Worm (Caenorhabditis elegans) whole organism, young adult: ENCODE data around the gene let-19.

Experiments used
- C06A6.2 ChIP-seq: fragments of 200-800 bp; sonication (Bioruptor generic); conservative IDR thresholded peaks from 2 replicates; pipeline ENCODE4 v1.3.6; 2022; ENCODE audit warnings: missing genetic modification characterization, missing compliant biosample characterization
- F22D6.2 ChIP-seq: sonication (generic microtip); optimal IDR thresholded peaks from 2 replicates; lab custom pipeline; 2016; ENCODE audit warnings: mild to moderate bottlenecking, missing genetic modification characterization, missing compliant biosample characterization
- F55B11.4 ChIP-seq: sonication (generic microtip); optimal IDR thresholded peaks from 2 replicates; lab custom pipeline; 2016; ENCODE audit warnings: missing compliant biosample characterization, missing genetic modification characterization, borderline replicate concordance; ENCODE audit not compliant: insufficient read depth
- F57A8.1 ChIP-seq: fragments of 200-800 bp; sonication (Bioruptor generic); optimal IDR thresholded peaks from 2 replicates; lab custom pipeline; 2018; ENCODE audit warnings: mild to moderate bottlenecking, missing genetic modification characterization, moderate library complexity, missing compliant biosample characterization
- K12H6.12 ChIP-seq: fragments of 200-800 bp; sonication (Bioruptor generic); optimal IDR thresholded peaks from 2 replicates; lab custom pipeline; 2018; ENCODE audit warnings: mild to moderate bottlenecking, missing genetic modification characterization, missing compliant biosample characterization
- T07F8.4 ChIP-seq: sonication (generic microtip); optimal IDR thresholded peaks from 2 replicates; lab custom pipeline; 2016; ENCODE audit warnings: mild to moderate bottlenecking, missing genetic modification characterization, moderate library complexity, missing compliant biosample characterization
- Y53F4B.3 ChIP-seq: fragments of 200-800 bp; sonication (Bioruptor generic); IDR thresholded peaks from 2 replicates; pipeline ENCODE4 v1.3.6; 2022; ENCODE audit warnings: missing genetic modification reagents, missing genetic modification characterization, missing compliant biosample characterization
- Y79H2A.3 ChIP-seq: fragments of 200-800 bp; sonication (Bioruptor generic); conservative IDR thresholded peaks from 2 replicates; pipeline ENCODE4 v1.3.6; 2022; ENCODE audit warnings: missing genetic modification reagents, missing genetic modification characterization, missing compliant biosample characterization
- ZK185.1 ChIP-seq: sonication (generic microtip); optimal IDR thresholded peaks from 2 replicates; lab custom pipeline; 2016; ENCODE audit warnings: mild to moderate bottlenecking, missing genetic modification characterization, missing compliant biosample characterization; ENCODE audit not compliant: poor library complexity, severe bottlenecking
- akir-1 ChIP-seq: fragments of 200-800 bp; sonication (Bioruptor generic); optimal IDR thresholded peaks from 2 replicates; lab custom pipeline; 2018; ENCODE audit warnings: mild to moderate bottlenecking, missing genetic modification characterization, moderate library complexity, missing compliant biosample characterization
- atf-7 ChIP-seq: sonication (generic microtip); optimal IDR thresholded peaks from 2 replicates; lab custom pipeline; 2017; ENCODE audit warnings: mild to moderate bottlenecking, missing genetic modification characterization, missing compliant biosample characterization
- attf-5 ChIP-seq: fragments of 200-800 bp; sonication (Bioruptor generic); optimal IDR thresholded peaks from 2 replicates; lab custom pipeline; 2018; ENCODE audit warnings: mild to moderate bottlenecking, missing genetic modification characterization, missing compliant biosample characterization
- ccch-3 ChIP-seq: fragments of 200-800 bp; sonication (Bioruptor generic); optimal IDR thresholded peaks from 2 replicates; lab custom pipeline; 2018; ENCODE audit warnings: mild to moderate bottlenecking, missing genetic modification characterization, missing compliant biosample characterization
- ceh-100 ChIP-seq: fragments of 200-800 bp; sonication (Bioruptor generic); IDR thresholded peaks from 2 replicates; pipeline ENCODE4 v1.3.6; 2022; ENCODE audit warnings: missing genetic modification reagents, missing genetic modification characterization, missing compliant biosample characterization
- ceh-27 ChIP-seq: fragments of 200-800 bp; sonication (Bioruptor generic); optimal IDR thresholded peaks from 2 replicates; lab custom pipeline; 2018; ENCODE audit warnings: mild to moderate bottlenecking, missing genetic modification characterization, moderate library complexity, missing compliant biosample characterization
- ceh-58 ChIP-seq: fragments of 200-800 bp; sonication (Bioruptor generic); IDR thresholded peaks from 2 replicates; pipeline ENCODE4 v1.3.6; 2022; ENCODE audit warnings: missing genetic modification characterization, missing compliant biosample characterization
- chd-7 ChIP-seq: sonication (generic microtip); optimal IDR thresholded peaks from 2 replicates; lab custom pipeline; 2016; ENCODE audit warnings: mild to moderate bottlenecking, missing genetic modification characterization, moderate library complexity, missing compliant biosample characterization
- dpff-1 ChIP-seq: sonication (generic microtip); optimal IDR thresholded peaks from 2 replicates; lab custom pipeline; 2017; ENCODE audit warnings: mild to moderate bottlenecking, missing genetic modification characterization, missing compliant biosample characterization
- egrh-3 ChIP-seq: fragments of 200-800 bp; sonication (Bioruptor generic); IDR thresholded peaks from 2 replicates; pipeline ENCODE4 v1.3.6; 2022; ENCODE audit warnings: missing genetic modification reagents, missing genetic modification characterization, missing compliant biosample characterization
- ekl-4 ChIP-seq: fragments of 200-800 bp; sonication (Bioruptor generic); IDR thresholded peaks from 2 replicates; pipeline ENCODE4 v1.3.6; 2022; ENCODE audit warnings: missing genetic modification reagents, missing genetic modification characterization, missing compliant biosample characterization
- fkh-3 ChIP-seq: sonication (generic microtip); optimal IDR thresholded peaks from 2 replicates; lab custom pipeline; 2016; ENCODE audit warnings: mild to moderate bottlenecking, missing genetic modification characterization, missing compliant biosample characterization
- him-1 ChIP-seq: sonication (generic microtip); optimal IDR thresholded peaks from 2 replicates; lab custom pipeline; 2016; ENCODE audit warnings: missing genotype, missing genetic modification reagents, missing genetic modification characterization, missing compliant biosample characterization
- hmg-1.2 ChIP-seq: fragments of 200-800 bp; sonication (Bioruptor generic); IDR thresholded peaks from 2 replicates; pipeline ENCODE4 v1.3.6; 2022; ENCODE audit warnings: missing genetic modification reagents, missing genetic modification characterization, missing compliant biosample characterization
- hmg-20 ChIP-seq: fragments of 200-800 bp; sonication (Bioruptor generic); IDR thresholded peaks from 2 replicates; pipeline ENCODE4 v1.3.6; 2022; ENCODE audit warnings: missing genetic modification reagents, missing genetic modification characterization, missing compliant biosample characterization
- lag-1 ChIP-seq: fragments of 200-800 bp; sonication (Bioruptor generic); IDR thresholded peaks from 2 replicates; pipeline ENCODE4 v1.3.6; 2022; ENCODE audit warnings: missing genetic modification reagents, missing genetic modification characterization, missing compliant biosample characterization
- let-526 ChIP-seq: fragments of 200-800 bp; sonication (Bioruptor generic); IDR thresholded peaks from 2 replicates; pipeline ENCODE4 v1.3.6; 2022; ENCODE audit warnings: missing genetic modification reagents, missing genetic modification characterization, missing compliant biosample characterization
- madf-10 ChIP-seq: sonication (generic microtip); optimal IDR thresholded peaks from 2 replicates; lab custom pipeline; 2016; ENCODE audit warnings: mild to moderate bottlenecking, missing genetic modification characterization, missing compliant biosample characterization
- madf-8 ChIP-seq: fragments of 200-800 bp; sonication (Bioruptor generic); conservative IDR thresholded peaks from 2 replicates; pipeline ENCODE4 v1.3.6; 2022; ENCODE audit warnings: missing genetic modification reagents, missing genetic modification characterization, missing compliant biosample characterization
- nhr-27 ChIP-seq: fragments of 200-800 bp; sonication (Bioruptor generic); optimal IDR thresholded peaks from 2 replicates; lab custom pipeline; 2018; ENCODE audit warnings: mild to moderate bottlenecking, missing genetic modification characterization, moderate library complexity, missing compliant biosample characterization
- nhr-90 ChIP-seq: sonication (generic microtip); optimal IDR thresholded peaks from 2 replicates; lab custom pipeline; 2016; ENCODE audit warnings: missing genotype, mild to moderate bottlenecking, missing genetic modification characterization, missing compliant biosample characterization
- rcor-1 ChIP-seq: fragments of 200-800 bp; sonication (Bioruptor generic); IDR thresholded peaks from 2 replicates; pipeline ENCODE4 v1.3.6; 2022; ENCODE audit warnings: missing genetic modification reagents, missing genetic modification characterization, missing compliant biosample characterization
- snpc-4 ChIP-seq, 5 experiments: fragments of 150-350 bp in 1 of 5; sonication (generic microtip) in 4 of 5; optimal IDR thresholded peaks; 2 replicates each; lab custom pipeline; 2014 to 2018; ENCODE audit warnings: missing genetic modification characterization in 5 of 5, missing biosample characterization in 3 of 5, antibody characterized with exemption in 2 of 5, mild to moderate bottlenecking in 2 of 5, missing compliant biosample characterization in 2 of 5, missing genotype in 2 of 5, moderate library complexity in 2 of 5, missing genetic modification reagents in 1 of 5
- somi-1 ChIP-seq: fragments of 200-800 bp; sonication (Bioruptor generic); optimal IDR thresholded peaks from 2 replicates; lab custom pipeline; 2018; ENCODE audit warnings: mild to moderate bottlenecking, missing genetic modification characterization, missing compliant biosample characterization
- sptf-2 ChIP-seq: fragments of 200-800 bp; sonication (Bioruptor generic); optimal IDR thresholded peaks from 2 replicates; lab custom pipeline; 2018; ENCODE audit warnings: mild to moderate bottlenecking, missing genetic modification characterization, missing compliant biosample characterization
- unc-62 ChIP-seq: fragments of 150-350 bp; optimal IDR thresholded peaks from 2 replicates; lab custom pipeline; 2014; ENCODE audit warnings: missing biosample characterization, missing genetic modification reagents, missing genetic modification characterization
- ztf-18 ChIP-seq: sonication (generic microtip); optimal IDR thresholded peaks from 2 replicates; lab custom pipeline; 2016; ENCODE audit warnings: missing genotype, mild to moderate bottlenecking, missing genetic modification characterization, missing compliant biosample characterization

let-19 gene

DNA sequence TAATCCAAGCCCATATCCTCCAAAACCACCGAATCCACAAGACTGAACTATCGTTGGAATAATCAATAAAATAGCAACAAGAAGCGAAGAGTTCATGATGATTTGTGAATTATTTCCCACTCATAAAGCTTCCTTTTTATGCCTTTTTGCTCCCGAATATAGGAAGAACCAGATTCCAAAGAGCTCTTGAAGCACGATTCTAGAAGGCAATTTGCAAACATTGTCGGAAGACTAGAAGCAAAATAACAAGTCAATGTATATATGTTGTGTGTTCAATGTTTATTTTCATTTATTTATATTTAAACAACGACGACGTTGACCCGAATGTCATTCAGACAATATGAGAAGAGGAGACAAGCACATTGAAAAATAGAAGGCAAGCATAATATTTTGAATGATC lies 21.9 kb downstream of the let-19 start, which contains the start of gene idpa-2:
idpa-2 (minus strand) TSS at position 101 of the 400 bp plus-strand sequence.
- TF ChIP-seq ekl-4 (GFP tag; lab: Robert Waterston, UW): no peak
- no peak for TF ChIP-seq rcor-1 (GFP tag; lab: Robert Waterston, UW)
- no peak for TF ChIP-seq ceh-58 (GFP tag; lab: Robert Waterston, UW)
- no peak for TF ChIP-seq F55B11.4
- TF ChIP-seq hmg-20 (GFP tag; lab: Robert Waterston, UW): no peak
- TF ChIP-seq attf-5 (GFP tag; lab: Kevin White, UChicago): no peak
- no peak for TF ChIP-seq hmg-1.2 (GFP tag; lab: Robert Waterston, UW)
- no peak for TF ChIP-seq akir-1 (GFP tag; lab: Kevin White, UChicago)
- TF ChIP-seq F22D6.2 (tag; lab: Kevin White, UChicago): no peak
- no peak for TF ChIP-seq F57A8.1 (GFP tag; lab: Kevin White, UChicago)
- TF ChIP-seq nhr-90: no peak
- no peak for TF ChIP-seq ccch-3 (GFP tag; lab: Kevin White, UChicago)
- TF ChIP-seq, all 124 proteins: peak for 0

DNA sequence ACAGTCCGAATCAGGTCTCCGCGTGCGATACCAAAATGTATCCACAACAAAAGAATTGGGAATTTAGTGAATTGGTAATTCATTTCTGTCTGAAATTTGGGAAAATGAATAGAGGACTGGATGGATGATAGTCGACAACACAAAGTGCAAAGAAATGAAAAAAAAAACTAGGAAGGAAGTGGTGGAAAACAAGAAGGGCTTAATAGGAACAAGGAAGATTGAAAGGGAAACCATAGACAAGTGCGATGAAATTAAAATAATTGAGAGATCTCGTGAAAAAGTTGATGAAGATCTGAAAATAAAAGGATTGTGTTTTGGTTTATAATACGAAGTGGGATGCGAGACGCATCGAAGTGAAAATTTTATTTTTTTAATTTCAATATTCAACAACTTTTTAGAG lies 23.3 kb downstream of the let-19 start, which contains the start of gene F07H5.7:
F07H5.7 (minus strand) TSS at position 101 of the 400 bp plus-strand sequence.
- TF ChIP-seq T07F8.4: no peak
- no peak for TF ChIP-seq snpc-4 (GFP tag; optimal IDR thresholded peaks at IDR 0.05; lab: Kevin White, UChicago)
- TF ChIP-seq snpc-4 (tag; optimal IDR thresholded peaks at IDR 0.05; lab: Kevin White, UChicago): no peak
- TF ChIP-seq ztf-18 (tag; lab: Kevin White, UChicago): no peak
- no peak for TF ChIP-seq ceh-58 (GFP tag; lab: Robert Waterston, UW)
- no peak for TF ChIP-seq ceh-100 (GFP tag; lab: Robert Waterston, UW)
- TF ChIP-seq fkh-3 (tag; lab: Kevin White, UChicago): no peak
- no peak for TF ChIP-seq Y79H2A.3 (GFP tag; lab: Robert Waterston, UW)
- no peak for TF ChIP-seq sptf-2 (GFP tag; lab: Kevin White, UChicago)
- no peak for TF ChIP-seq madf-8 (GFP tag; lab: Robert Waterston, UW)
- TF ChIP-seq madf-10 (tag; lab: Kevin White, UChicago): no peak
- TF ChIP-seq Y53F4B.3: no peak
- TF ChIP-seq let-526 (GFP tag; lab: Robert Waterston, UW): no peak
- no peak for TF ChIP-seq atf-7 (tag; lab: Kevin White, UChicago)
- no peak for TF ChIP-seq unc-62 (GFP tag; lab: Kevin White, UChicago)
- TF ChIP-seq dpff-1 (tag; lab: Kevin White, UChicago): no peak

DNA sequence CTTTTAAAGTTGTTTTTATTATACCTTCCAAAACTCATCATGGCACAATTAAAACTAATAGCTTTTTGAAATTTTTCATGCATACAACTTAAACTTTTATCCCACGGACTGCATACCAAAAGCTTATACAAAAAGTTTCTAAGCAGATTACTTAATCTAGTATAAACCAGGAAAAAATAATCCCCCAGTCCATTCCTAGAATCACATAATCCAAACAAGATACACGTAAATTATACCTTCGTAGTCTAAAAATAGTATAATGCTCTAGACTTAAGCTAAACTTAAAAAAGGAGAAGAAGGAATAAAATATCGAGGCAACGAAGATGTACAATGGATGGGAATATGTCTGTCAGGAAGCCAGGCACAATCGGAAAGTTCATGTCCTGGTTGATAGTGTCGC lies 24.5 kb downstream of the let-19 start:
- TF ChIP-seq unc-62 (GFP tag; lab: Kevin White, UChicago): no peak

DNA sequence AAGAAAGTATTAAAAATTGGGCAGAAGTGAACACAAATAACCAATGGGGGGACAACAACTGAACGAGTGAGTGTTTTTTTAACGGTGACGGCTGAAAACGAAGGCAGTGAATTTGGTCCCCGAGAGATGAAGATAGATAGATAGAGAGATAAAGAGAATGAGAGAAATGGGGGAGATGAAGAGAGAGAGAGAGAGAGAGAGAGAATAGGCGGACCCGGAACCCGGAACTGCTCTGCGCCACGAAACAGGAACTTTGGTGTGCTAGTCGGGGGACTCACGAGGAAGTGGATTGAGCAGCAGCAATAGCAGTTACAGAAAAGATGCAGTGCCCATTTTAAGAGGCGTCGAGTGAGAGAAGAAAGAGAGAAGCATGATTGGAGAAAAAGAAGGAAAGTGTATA lies 25.6 kb downstream of the let-19 start:
- no peak for TF ChIP-seq lag-1 (GFP tag; lab: Robert Waterston, UW)
- TF ChIP-seq ZK185.1 (tag; lab: Kevin White, UChicago): peak; percentile 31
- no peak for TF ChIP-seq madf-8 (GFP tag; lab: Robert Waterston, UW)
- TF ChIP-seq egrh-3 (GFP tag; lab: Robert Waterston, UW): peak; percentile 41; the same call in 1 of the 2 replicates
- TF ChIP-seq attf-5 (GFP tag; lab: Kevin White, UChicago): peak; percentile 26
- peak; percentile 66 for TF ChIP-seq chd-7 (tag; lab: Kevin White, UChicago)
- TF ChIP-seq rcor-1 (GFP tag; lab: Robert Waterston, UW): no peak
- TF ChIP-seq nhr-27 (tag; lab: Kevin White, UChicago): no peak
- peak; percentile 5 for TF ChIP-seq ztf-18 (tag; lab: Kevin White, UChicago)
- peak; percentile 79 for TF ChIP-seq ceh-27 (GFP tag; lab: Kevin White, UChicago)
- peak; percentile 94 for TF ChIP-seq K12H6.12 (tag; lab: Kevin White, UChicago)
- TF ChIP-seq somi-1 (GFP tag; lab: Kevin White, UChicago): peak; percentile 63
- TF ChIP-seq hmg-20 (GFP tag; lab: Robert Waterston, UW): 0 out of 2 replicates have a peak, but pooled peaks have one; percentile 17
- no peak for TF ChIP-seq him-1 (tag; lab: Kevin White, UChicago)
- TF ChIP-seq madf-10 (tag; lab: Kevin White, UChicago): peak; percentile 8
- TF ChIP-seq C06A6.2: 0 out of 2 replicates have a peak, but pooled peaks have one; percentile 17
- TF ChIP-seq, all 124 proteins: peak for 11
